Fruit fly (Drosophila melanogaster) whole organism, embryonic: ENCODE measurements around the gene Mst89B.
A peak's percentile ranks its signal among the peaks of the same experiment; 100 is the strongest.

Source experiments
- Atf-2 ChIP-seq: fragments of 200-800 bp; sonication (Bioruptor generic); optimal IDR thresholded peaks from 2 replicates; lab custom pipeline; 2016; ENCODE audit warnings: missing biosample characterization, missing genetic modification characterization
- Awh ChIP-seq: fragments of 200-800 bp; sonication (Bioruptor generic); IDR thresholded peaks from 2 replicates; pipeline ENCODE4, ENCODE4 v1.3.6; 2022; ENCODE audit warnings: missing biosample characterization, missing genetic modification characterization
- Bgb ChIP-seq: fragments of 200-800 bp; sonication (Bioruptor generic); IDR thresholded peaks from 2 replicates; pipeline ENCODE4 v1.3.6; 2022; ENCODE audit warnings: missing biosample characterization, missing genetic modification characterization; ENCODE audit not compliant: partially characterized antibody
- BtbVII ChIP-seq: fragments of 200-800 bp; sonication (Bioruptor generic); optimal IDR thresholded peaks from 3 replicates; lab custom pipeline; 2017; ENCODE audit warnings: missing biosample characterization, mild to moderate bottlenecking, missing genetic modification characterization
- CG12769 ChIP-seq: fragments of 200-800 bp; sonication (Bioruptor generic); optimal IDR thresholded peaks from 2 replicates; lab custom pipeline; 2019; ENCODE audit warnings: missing biosample characterization, mild to moderate bottlenecking, missing genetic modification characterization, moderate library complexity
- CG14014 ChIP-seq: fragments of 200-800 bp; sonication (Bioruptor generic); IDR thresholded peaks from 2 replicates; pipeline ENCODE4 v1.3.6; 2022; ENCODE audit warnings: missing biosample characterization, missing genetic modification characterization
- CG17568 ChIP-seq: fragments of 200-800 bp; sonication (Bioruptor generic); optimal IDR thresholded peaks from 2 replicates; lab custom pipeline; 2018; ENCODE audit warnings: missing biosample characterization, mild to moderate bottlenecking, missing genetic modification characterization, moderate library complexity
- CG17829 ChIP-seq: fragments of 200-800 bp; optimal IDR thresholded peaks from 2 replicates; lab custom pipeline; 2019; ENCODE audit warnings: missing biosample characterization, mild to moderate bottlenecking, missing genetic modification characterization, moderate library complexity
- CG2202 ChIP-seq: fragments of 200-800 bp; sonication (Bioruptor generic); optimal IDR thresholded peaks from 2 replicates; lab custom pipeline; 2018; ENCODE audit warnings: missing biosample characterization, mild to moderate bottlenecking, missing genetic modification characterization
- CG3163 ChIP-seq: fragments of 200-800 bp; sonication (Bioruptor generic); optimal IDR thresholded peaks from 3 replicates; lab custom pipeline; 2016; ENCODE audit warnings: missing biosample characterization, missing genetic modification characterization
- CG3726 ChIP-seq: fragments of 200-800 bp; sonication (Bioruptor generic); IDR thresholded peaks from 3 replicates; pipeline ENCODE4, ENCODE4 v1.3.6; 2022; ENCODE audit warnings: missing biosample characterization, missing genetic modification characterization
- CG3847 ChIP-seq: fragments of 200-800 bp; sonication (Bioruptor generic); IDR thresholded peaks from 2 replicates; pipeline ENCODE4 v1.3.6; 2022; ENCODE audit warnings: missing biosample characterization, missing genetic modification characterization
- CG42726 ChIP-seq: fragments of 200-800 bp; sonication (Bioruptor generic); IDR thresholded peaks from 2 replicates; pipeline ENCODE4 v1.3.6; 2022; ENCODE audit warnings: missing biosample characterization, missing genetic modification characterization; ENCODE audit not compliant: partially characterized antibody
- CG6272 ChIP-seq: fragments of 200-800 bp; sonication (Bioruptor generic); IDR thresholded peaks from 2 replicates; pipeline ENCODE4 v1.3.6; 2022; ENCODE audit warnings: missing biosample characterization, missing genetic modification characterization
- CG6813 ChIP-seq: fragments of 200-800 bp; sonication (Bioruptor generic); optimal IDR thresholded peaks from 2 replicates; lab custom pipeline; 2017; ENCODE audit warnings: missing biosample characterization, missing genetic modification characterization, mild to moderate bottlenecking, moderate library complexity, missing genetic modification reagents
- CG7786 ChIP-seq: fragments of 200-800 bp; sonication (Bioruptor generic); optimal IDR thresholded peaks from 2 replicates; lab custom pipeline; 2016; ENCODE audit warnings: missing biosample characterization, missing genetic modification characterization
- CG9727 ChIP-seq: fragments of 200-800 bp; sonication (Bioruptor generic); optimal IDR thresholded peaks from 3 replicates; lab custom pipeline; 2017; ENCODE audit warnings: missing biosample characterization, mild to moderate bottlenecking, missing genetic modification characterization
- Dp ChIP-seq: fragments of 200-800 bp; sonication (Bioruptor generic); optimal IDR thresholded peaks from 2 replicates; lab custom pipeline; 2018; ENCODE audit warnings: missing biosample characterization, mild to moderate bottlenecking, missing genetic modification characterization, moderate library complexity
- E2f2 ChIP-seq: fragments of 200-800 bp; sonication (Bioruptor generic); IDR thresholded peaks from 2 replicates; pipeline ENCODE4 v1.3.6; 2022; ENCODE audit warnings: missing biosample characterization, missing genetic modification characterization
- Hmr ChIP-seq: fragments of 200-800 bp; sonication (Bioruptor generic); optimal IDR thresholded peaks from 3 replicates; lab custom pipeline; 2017; ENCODE audit warnings: mild to moderate bottlenecking, missing biosample characterization, missing genetic modification reagents, missing genetic modification characterization
- Hr51 ChIP-seq, 2 experiments: fragments of 200-800 bp; sonication (Bioruptor generic); optimal IDR thresholded peaks; 2 replicates in 1 of 2; 3 replicates in 1 of 2; lab custom pipeline; 2016 to 2018; ENCODE audit warnings: missing biosample characterization in 2 of 2, missing genetic modification characterization in 2 of 2, mild to moderate bottlenecking in 1 of 2, moderate library complexity in 1 of 2
- Hr78 ChIP-seq, 2 experiments: fragments of 200-800 bp in 1 of 2; fragments of >200 bp in 1 of 2; sonication (Bioruptor generic) in 1 of 2; optimal IDR thresholded peaks; 2 replicates each; lab custom pipeline; 2017 to 2019; ENCODE audit warnings: missing biosample characterization in 2 of 2, missing genetic modification characterization in 2 of 2, mild to moderate bottlenecking in 1 of 2, moderate library complexity in 1 of 2
- Lim3 ChIP-seq: fragments of 200-800 bp; sonication (Bioruptor generic); IDR thresholded peaks from 2 replicates; pipeline ENCODE4 v1.3.6; 2022; ENCODE audit warnings: missing biosample characterization, missing genetic modification characterization
- MTF-1 ChIP-seq: fragments of 200-800 bp; sonication (Bioruptor generic); optimal IDR thresholded peaks from 2 replicates; lab custom pipeline; 2018; ENCODE audit warnings: missing biosample characterization, mild to moderate bottlenecking, missing genetic modification characterization, borderline replicate concordance
- Optix ChIP-seq: fragments of 200-800 bp; sonication (Bioruptor generic); IDR thresholded peaks from 3 replicates; pipeline ENCODE4 v1.3.6; 2022; ENCODE audit warnings: missing biosample characterization, missing genetic modification characterization
- Sry-β ChIP-seq: fragments of 200-800 bp; sonication (Bioruptor generic); optimal IDR thresholded peaks from 2 replicates; lab custom pipeline; 2018; ENCODE audit warnings: missing biosample characterization, mild to moderate bottlenecking, missing genetic modification characterization, moderate library complexity
- Vsx1 ChIP-seq: fragments of 200-800 bp; sonication (Bioruptor generic); optimal IDR thresholded peaks from 2 replicates; lab custom pipeline; 2017; ENCODE audit warnings: missing biosample characterization, mild to moderate bottlenecking, missing genetic modification characterization, missing genetic modification reagents
- ab ChIP-seq: fragments of 200-800 bp; sonication (Bioruptor generic); optimal IDR thresholded peaks from 2 replicates; lab custom pipeline; 2016; ENCODE audit warnings: missing biosample characterization, missing genetic modification characterization
- caup ChIP-seq: fragments of 200-800 bp; sonication (Bioruptor generic); optimal IDR thresholded peaks from 3 replicates; lab custom pipeline; 2017; ENCODE audit warnings: missing biosample characterization, mild to moderate bottlenecking, missing genetic modification characterization, moderate library complexity; ENCODE audit not compliant: severe bottlenecking
- cg ChIP-seq: fragments of 200-800 bp; sonication (Bioruptor generic); optimal IDR thresholded peaks from 3 replicates; lab custom pipeline; 2019; ENCODE audit warnings: missing biosample characterization, mild to moderate bottlenecking, missing genetic modification characterization, moderate library complexity
- danr ChIP-seq: fragments of 200-800 bp; sonication (Bioruptor generic); IDR thresholded peaks from 2 replicates; pipeline ENCODE4 v1.3.6; 2022; ENCODE audit warnings: missing biosample characterization, missing genetic modification characterization
- dmrt11E ChIP-seq: fragments of 200-800 bp; sonication (Bioruptor generic); optimal IDR thresholded peaks from 3 replicates; lab custom pipeline; 2018; ENCODE audit warnings: missing biosample characterization, mild to moderate bottlenecking, missing genetic modification characterization, moderate library complexity
- dysf ChIP-seq: fragments of 200-800 bp; sonication (Bioruptor generic); IDR thresholded peaks from 3 replicates; pipeline ENCODE4 v1.3.6; 2022; ENCODE audit warnings: missing biosample characterization, missing genetic modification characterization
- exex ChIP-seq: fragments of 200-800 bp; sonication (Bioruptor generic); optimal IDR thresholded peaks from 4 replicates; lab custom pipeline; 2018; ENCODE audit warnings: missing biosample characterization, mild to moderate bottlenecking, missing genetic modification characterization, moderate library complexity
- fd64A ChIP-seq: fragments of 200-800 bp; sonication (Bioruptor generic); optimal IDR thresholded peaks from 3 replicates; lab custom pipeline; 2018; ENCODE audit warnings: missing biosample characterization, mild to moderate bottlenecking, missing genetic modification characterization
- grau ChIP-seq: fragments of 200-800 bp; optimal IDR thresholded peaks from 3 replicates; lab custom pipeline; 2019; ENCODE audit warnings: missing biosample characterization, mild to moderate bottlenecking, missing genetic modification characterization, moderate library complexity
- ham ChIP-seq: fragments of 200-800 bp; sonication (Bioruptor generic); IDR thresholded peaks from 2 replicates; pipeline ENCODE4 v1.3.6; 2022; ENCODE audit warnings: missing biosample characterization, missing genetic modification characterization
- hkb ChIP-seq, 2 experiments: fragments of 200-800 bp in 1 of 2; fragments of >200 bp in 1 of 2; sonication (Bioruptor generic) in 1 of 2; IDR thresholded peaks in 1 of 2; optimal IDR thresholded peaks in 1 of 2; 2 replicates each; pipeline versions ENCODE4 v1.3.6 to Lab custom; 2017 to 2022; ENCODE audit warnings: missing biosample characterization in 1 of 2, missing genetic modification characterization in 1 of 2
- hth ChIP-seq: fragments of >200 bp; optimal IDR thresholded peaks from 2 replicates; lab custom pipeline; 2017; ENCODE audit warnings: inconsistent platforms
- insv ChIP-seq, 2 experiments: fragments of 200-800 bp; sonication (Bioruptor generic); optimal IDR thresholded peaks; 3 replicates each; lab custom pipeline; 2016 to 2018; ENCODE audit warnings: missing biosample characterization in 2 of 2, missing genetic modification characterization in 2 of 2
- lola ChIP-seq, 3 experiments: fragments of >200 bp in 2 of 3; fragments of 200-800 bp in 1 of 3; sonication (Bioruptor generic) in 1 of 3; optimal IDR thresholded peaks; 2 replicates each; lab custom pipeline; 2017 to 2019; ENCODE audit warnings: missing biosample characterization in 3 of 3, missing genetic modification characterization in 3 of 3, mild to moderate bottlenecking in 1 of 3, moderate library complexity in 1 of 3
- nau ChIP-seq: fragments of 200-800 bp; sonication (Bioruptor generic); optimal IDR thresholded peaks from 3 replicates; lab custom pipeline; 2017; ENCODE audit warnings: missing biosample characterization, mild to moderate bottlenecking, missing genetic modification characterization, missing genetic modification reagents
- onecut ChIP-seq: fragments of 200-800 bp; sonication (Bioruptor generic); IDR thresholded peaks from 2 replicates; pipeline ENCODE4 v1.3.6; 2022; ENCODE audit warnings: missing biosample characterization, missing genetic modification characterization
- row ChIP-seq: fragments of 200-800 bp; sonication (Bioruptor generic); IDR thresholded peaks from 3 replicates; pipeline ENCODE4 v1.3.6; 2022; ENCODE audit warnings: missing biosample characterization, missing genetic modification characterization
- tap ChIP-seq: fragments of 200-800 bp; optimal IDR thresholded peaks from 3 replicates; lab custom pipeline; 2019; ENCODE audit warnings: missing biosample characterization, mild to moderate bottlenecking, missing genetic modification characterization, moderate library complexity
- tio ChIP-seq: fragments of 200-800 bp; sonication (Bioruptor generic); optimal IDR thresholded peaks from 2 replicates; lab custom pipeline; 2017; ENCODE audit warnings: missing biosample characterization, missing genetic modification characterization, inconsistent platforms
- z ChIP-seq: fragments of 200-800 bp; sonication (Bioruptor generic); IDR thresholded peaks from 3 replicates; pipeline ENCODE4 v1.3.6; 2022; ENCODE audit warnings: missing biosample characterization, missing genetic modification characterization
- zen ChIP-seq: fragments of 200-800 bp; sonication (Bioruptor generic); optimal IDR thresholded peaks from 3 replicates; lab custom pipeline; 2018; ENCODE audit warnings: missing biosample characterization, mild to moderate bottlenecking, missing genetic modification characterization, moderate library complexity

The Mst89B gene

dm6 chr3R:16275890-16276619 lies 9.2 kb downstream of the Mst89B start (continued):
- TF ChIP-seq hth (lab: Kevin White, UChicago) = no peak
- no peak for TF ChIP-seq dysf (GFP tag; lab: Robert Waterston, UW)
- TF ChIP-seq cg (GFP tag; lab: Kevin White, UChicago) = peak; percentile 58
- no peak for TF ChIP-seq CG42726 (GFP tag; lab: Robert Waterston, UW)
- no peak for TF ChIP-seq Atf-2 (GFP tag; lab: Kevin White, UChicago)
- TF ChIP-seq grau = no peak
- no peak for TF ChIP-seq CG7786 (GFP tag; lab: Kevin White, UChicago)
- peak in 1 of 3 experiments; percentile 32 for TF ChIP-seq lola (GFP tag; optimal IDR thresholded peaks at IDR 0.05; lab: Kevin White, UChicago)
- TF ChIP-seq Hr51 (GFP tag; optimal IDR thresholded peaks at IDR 0.05; lab: Kevin White, UChicago) = no peak
- no peak for TF ChIP-seq ab (GFP tag; lab: Kevin White, UChicago)
- TF ChIP-seq caup (GFP tag; lab: Kevin White, UChicago) = no peak
- no peak for TF ChIP-seq row (GFP tag; lab: Robert Waterston, UW)
- TF ChIP-seq CG3163 = no peak
- TF ChIP-seq Dp = no peak
- peak; percentile 13; the same call in 1 of the 2 replicates for TF ChIP-seq onecut (GFP tag; lab: Robert Waterston, UW)
- no peak for TF ChIP-seq zen (tag; lab: Kevin White, UChicago)
- no peak for TF ChIP-seq Hmr (GFP tag; lab: Kevin White, UChicago)
- TF ChIP-seq Hr78 (GFP tag; optimal IDR thresholded peaks at IDR 0.05; lab: Kevin White, UChicago) = peak in 1 of 2 experiments; percentile 80
- peak; percentile 7 for TF ChIP-seq CG6813 (GFP tag; lab: Kevin White, UChicago)
- TF ChIP-seq MTF-1 (GFP tag; lab: Kevin White, UChicago) = peak; percentile 25
- TF ChIP-seq CG17829 (tag; lab: Kevin White, UChicago) = no peak
- TF ChIP-seq tio (GFP tag; lab: Kevin White, UChicago) = no peak
- no peak for TF ChIP-seq nau (GFP tag; lab: Kevin White, UChicago)
- no peak for TF ChIP-seq z (GFP tag; lab: Robert Waterston, UW)
- no peak for TF ChIP-seq ham (GFP tag; lab: Robert Waterston, UW)
- no peak for TF ChIP-seq E2f2 (GFP tag; lab: Robert Waterston, UW)
- TF ChIP-seq CG9727 (GFP tag; lab: Kevin White, UChicago) = peak; percentile 19
- no peak for TF ChIP-seq CG3726 (GFP tag; lab: Robert Waterston, UW)
- TF ChIP-seq Lim3 (GFP tag; lab: Robert Waterston, UW) = no peak
- TF ChIP-seq Vsx1 (GFP tag; lab: Kevin White, UChicago) = no peak
- peak; percentile 4 for TF ChIP-seq CG17568
- no peak for TF ChIP-seq hkb (optimal IDR thresholded peaks at IDR 0.05; lab: Kevin White, UChicago)
- 0 out of 2 replicates have a peak, but pooled peaks have one; percentile 11 for TF ChIP-seq hkb (GFP tag; IDR thresholded peaks at IDR 0.05; lab: Robert Waterston, UW)
- no peak for TF ChIP-seq Bgb
- TF ChIP-seq Optix = no peak
- TF ChIP-seq tap (tag; lab: Kevin White, UChicago) = no peak
- TF ChIP-seq CG14014 (GFP tag; lab: Robert Waterston, UW) = no peak
- peak; percentile 30 for TF ChIP-seq dmrt11E (tag; lab: Kevin White, UChicago)
- TF ChIP-seq BtbVII (GFP tag; lab: Kevin White, UChicago) = no peak
- TF ChIP-seq insv (GFP tag; optimal IDR thresholded peaks at IDR 0.05; lab: Kevin White, UChicago) = no peak
- TF ChIP-seq CG6272 = no peak
- TF ChIP-seq Sry-β (GFP tag; lab: Kevin White, UChicago) = no peak
- no peak for TF ChIP-seq Awh (GFP tag; lab: Robert Waterston, UW)
- TF ChIP-seq CG3847 = no peak
- TF ChIP-seq CG12769 (tag; lab: Kevin White, UChicago) = peak; percentile 1
- no peak for TF ChIP-seq danr (GFP tag; lab: Robert Waterston, UW)
- no peak for TF ChIP-seq exex
- peak; percentile 30 for TF ChIP-seq fd64A (GFP tag; lab: Kevin White, UChicago)
- peak; percentile 42 for TF ChIP-seq CG2202 (tag; lab: Kevin White, UChicago)
